Fruit fly (Drosophila melanogaster) whole organism, prepupa: Measurements from ENCODE around the gene CG6340.

Source experiments
- Blimp-1 ChIP-seq: fragments of 200-800 bp; sonication (Bioruptor generic); optimal IDR thresholded peaks from 3 replicates; lab custom pipeline; 2017; ENCODE audit warnings: missing biosample characterization, missing genetic modification characterization, mild to moderate bottlenecking, moderate library complexity, missing genetic modification reagents
- CG32006 ChIP-seq: fragments of 200-800 bp; sonication (Bioruptor generic); optimal IDR thresholded peaks from 3 replicates; lab custom pipeline; 2017; ENCODE audit warnings: missing biosample characterization, mild to moderate bottlenecking, missing genetic modification characterization
- CG8119 ChIP-seq: fragments of 200-800 bp; sonication (Bioruptor generic); IDR thresholded peaks from 3 replicates; pipeline ENCODE4 v1.3.6; 2022; ENCODE audit warnings: missing biosample characterization, missing genetic modification characterization
- Eip93F ChIP-seq: fragments of 200-800 bp; sonication (Bioruptor generic); optimal IDR thresholded peaks from 2 replicates; lab custom pipeline; 2016; ENCODE audit warnings: missing biosample characterization, mild to moderate bottlenecking, missing genetic modification characterization
- Hr39 ChIP-seq: fragments of 200-800 bp; sonication (Bioruptor generic); optimal IDR thresholded peaks from 2 replicates; lab custom pipeline; 2016; ENCODE audit warnings: missing biosample characterization, missing genetic modification characterization
- Lpt ChIP-seq: fragments of 200-800 bp; sonication (Bioruptor generic); optimal IDR thresholded peaks from 3 replicates; lab custom pipeline; 2016; ENCODE audit warnings: missing biosample characterization, missing genetic modification characterization
- cyc ChIP-seq: fragments of 200-800 bp; sonication (Bioruptor generic); optimal IDR thresholded peaks from 3 replicates; lab custom pipeline; 2016; ENCODE audit warnings: missing biosample characterization, missing genetic modification characterization
- dac ChIP-seq: fragments of 200-800 bp; sonication (Bioruptor generic); optimal IDR thresholded peaks from 2 replicates; lab custom pipeline; 2017; ENCODE audit warnings: missing biosample characterization, mild to moderate bottlenecking, missing genetic modification characterization
- spab ChIP-seq: fragments of 200-800 bp; sonication (Bioruptor generic); optimal IDR thresholded peaks from 2 replicates; lab custom pipeline; 2017; ENCODE audit warnings: missing biosample characterization, mild to moderate bottlenecking, missing genetic modification characterization, missing genetic modification reagents

- TF ChIP-seq CG32006 = no peak
- TF ChIP-seq CG8119 (GFP tag; lab: Robert Waterston, UW) = no peak
- no peak for TF ChIP-seq Blimp-1 (GFP tag; lab: Kevin White, UChicago)
- TF ChIP-seq Eip93F = no peak
- TF ChIP-seq cyc (GFP tag; lab: Kevin White, UChicago) = no peak
- TF ChIP-seq Lpt = no peak
- no peak for TF ChIP-seq dac (GFP tag; lab: Kevin White, UChicago)
- TF ChIP-seq spab (GFP tag; lab: Kevin White, UChicago) = no peak
- TF ChIP-seq Hr39 = no peak
Measured at dm6 chrX:15464531-15464930, 17.6 kb upstream of the CG6340 start.
